Fruit fly (Drosophila melanogaster): ENCODE measurements around the gene CG10801.
A peak's percentile ranks its signal among the peaks of the same experiment; 100 is the strongest.

CG10801 gene

DNA sequence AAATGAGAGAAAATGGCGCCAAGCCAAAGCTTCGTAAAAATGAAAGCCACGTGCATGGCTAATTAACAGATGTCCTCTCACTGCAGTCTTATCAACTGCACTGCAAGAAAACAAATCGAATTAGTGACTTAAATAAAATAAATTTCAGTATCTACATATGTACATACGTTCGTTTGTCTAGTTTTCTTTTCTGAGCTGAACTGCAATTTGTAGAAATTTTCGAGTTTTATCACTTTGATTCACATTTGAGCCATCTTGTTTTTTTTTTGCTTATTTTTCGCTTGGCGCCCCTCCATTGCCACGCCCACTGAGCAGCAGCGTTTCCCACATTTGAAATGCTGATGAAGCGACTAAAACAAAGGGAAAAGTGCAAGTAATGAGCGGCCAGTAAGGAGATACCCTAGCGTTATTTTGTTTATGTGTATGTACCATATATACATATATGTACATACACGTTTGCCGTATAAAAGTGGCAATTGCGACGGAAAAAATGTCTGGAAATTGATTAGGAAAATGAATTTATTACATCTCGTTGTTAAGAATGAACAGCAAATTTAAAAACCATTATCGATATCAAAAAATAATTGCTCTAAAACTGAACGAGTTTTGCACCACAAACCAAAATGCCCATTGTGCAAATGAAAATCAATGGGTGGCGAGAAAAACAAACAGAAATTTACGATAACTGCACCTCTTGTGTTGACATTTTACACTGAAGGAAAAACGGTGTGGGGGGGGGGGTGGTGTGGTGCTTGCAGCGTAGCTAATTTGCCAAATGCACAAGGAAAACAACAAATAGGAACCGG, 12.5 kb upstream of the CG10801 start (continued):
- TF ChIP-seq achi (GFP tag; optimal IDR thresholded peaks at IDR 0.05), result peak; percentile 8
- peak in 1 of 2 experiments; percentile 46 for TF ChIP-seq salr (GFP tag; optimal IDR thresholded peaks at IDR 0.05)
- peak; percentile 61 for TF ChIP-seq svp (GFP tag)
- TF ChIP-seq CG11902 (GFP tag; optimal IDR thresholded peaks at IDR 0.05), result peak; percentile 22
- peak; percentile 49 for TF ChIP-seq CG8119 (GFP tag; IDR thresholded peaks at IDR 0.05)
- peak; percentile 58 for TF ChIP-seq CG11294 (GFP tag; IDR thresholded peaks at IDR 0.05)
- peak; percentile 7 for TF ChIP-seq CG8319 (GFP tag; optimal IDR thresholded peaks at IDR 0.05)
- TF ChIP-seq cyc (GFP tag; optimal IDR thresholded peaks at IDR 0.05), result peak; percentile 33
- TF ChIP-seq Smox (GFP tag; optimal IDR thresholded peaks at IDR 0.05), result peak; percentile 20
- TF ChIP-seq CG15336 (GFP tag; IDR thresholded peaks at IDR 0.05), result peak; percentile 50; the same call in 1 of the 2 replicates

DNA sequence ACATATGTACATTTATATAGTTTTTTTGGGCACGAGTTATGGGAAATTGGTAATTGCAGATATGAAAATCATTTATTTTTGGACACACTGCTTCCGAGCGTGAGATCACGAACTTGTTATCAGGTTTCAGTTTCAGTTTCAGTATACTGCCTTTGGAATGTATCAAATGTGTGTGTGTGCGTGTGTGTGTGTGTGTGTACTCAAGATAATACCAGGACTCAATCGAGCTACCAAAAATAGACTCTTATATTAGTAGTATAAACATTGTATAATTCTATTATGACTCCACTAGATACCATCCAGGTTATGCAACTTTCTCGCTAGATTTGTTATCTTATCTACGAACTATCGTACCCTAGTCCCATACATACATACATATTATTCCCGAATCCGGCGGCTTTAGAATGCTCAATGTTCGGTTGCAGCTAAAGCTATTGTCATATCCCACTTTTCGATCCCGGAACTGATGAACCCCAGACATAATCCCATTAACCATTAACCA, 11.4 kb upstream of the CG10801 start, which contains the start of gene CG12535:
TSS of gene CG12535 (minus strand) at position 51 of the 502 bp plus-strand sequence.
- TF ChIP-seq fd59A (GFP tag; optimal IDR thresholded peaks at IDR 0.05), result no peak
- no peak for TF ChIP-seq CG11294 (GFP tag; IDR thresholded peaks at IDR 0.05)
- peak; percentile 62 for TF ChIP-seq svp (GFP tag)

DNA sequence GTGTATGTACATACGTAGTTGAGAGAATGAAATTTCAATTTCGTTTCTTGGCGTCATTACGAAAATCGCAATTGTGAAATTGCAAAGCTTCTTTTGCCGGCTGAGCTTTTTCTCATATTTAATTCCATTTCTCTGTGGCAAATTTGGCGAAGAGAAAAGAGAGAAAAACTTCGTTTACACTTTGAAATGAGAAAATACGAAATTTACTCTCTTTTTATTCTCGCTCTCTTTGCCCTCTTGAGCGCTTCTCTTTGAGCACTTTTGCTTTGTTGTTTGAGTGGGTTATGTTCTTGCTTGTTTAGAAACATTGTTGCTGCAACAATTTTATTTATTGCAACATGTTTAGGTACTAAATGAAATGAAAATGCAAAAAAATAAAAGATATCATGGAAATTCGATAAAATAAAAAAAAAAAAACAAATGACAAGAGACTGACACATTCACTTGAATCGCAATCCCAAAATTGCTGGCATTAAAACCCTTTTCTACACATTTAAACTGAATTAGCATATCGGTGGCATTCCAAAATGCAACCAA, 9.1 kb upstream of the CG10801 start:
- TF ChIP-seq ss (GFP tag; optimal IDR thresholded peaks at IDR 0.05), result no peak
- peak; percentile 17; the same call in 1 of the 2 replicates for TF ChIP-seq CG15336 (GFP tag; IDR thresholded peaks at IDR 0.05)
- TF ChIP-seq topi (GFP tag; optimal IDR thresholded peaks at IDR 0.05), result no peak
- no peak for TF ChIP-seq CG6276 (GFP tag; optimal IDR thresholded peaks at IDR 0.05)
- no peak for TF ChIP-seq dac (GFP tag; optimal IDR thresholded peaks at IDR 0.05)
- no peak for TF ChIP-seq CG6792 (GFP tag; optimal IDR thresholded peaks at IDR 0.05)
- no peak for TF ChIP-seq CG3919 (GFP tag; optimal IDR thresholded peaks at IDR 0.05)
- no peak for TF ChIP-seq Lpt (GFP tag; optimal IDR thresholded peaks at IDR 0.05)
- no peak for TF ChIP-seq CG7368 (GFP tag; optimal IDR thresholded peaks at IDR 0.05)
- TF ChIP-seq CG6854 (GFP tag; optimal IDR thresholded peaks at IDR 0.05), result peak; percentile 8
- no peak for TF ChIP-seq CG6808 (GFP tag; optimal IDR thresholded peaks at IDR 0.05)

DNA sequence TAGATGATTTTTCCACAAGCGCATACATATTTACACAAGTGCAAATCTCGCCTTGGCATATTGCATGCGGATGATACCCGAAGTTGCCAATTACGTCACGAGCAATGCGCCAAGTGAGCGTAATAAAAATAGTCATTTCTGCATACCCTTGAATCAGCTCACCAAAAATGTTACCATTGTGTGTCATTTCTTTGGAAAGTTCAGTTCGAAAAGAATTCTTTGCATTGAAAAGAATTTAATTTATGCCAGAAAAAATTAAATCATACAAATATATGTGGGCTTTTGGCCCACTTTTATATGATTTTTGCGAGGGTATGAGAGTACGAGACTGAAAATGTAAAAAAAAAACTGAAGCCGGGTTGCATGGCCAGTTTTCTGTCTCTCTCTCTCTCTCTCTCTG, 8.5 kb upstream of the CG10801 start:
- TF ChIP-seq Hr38 (GFP tag; optimal IDR thresholded peaks at IDR 0.05) (no peak), salr (GFP tag; optimal IDR thresholded peaks at IDR 0.05) (no peak), spab (GFP tag; optimal IDR thresholded peaks at IDR 0.05) (no peak), CG8119 (GFP tag; IDR thresholded peaks at IDR 0.05) (peak; percentile 37; the same call in 2 of the 3 replicates), Sox15 (GFP tag; optimal IDR thresholded peaks at IDR 0.05) (no peak), CG15336 (GFP tag; IDR thresholded peaks at IDR 0.05) (peak; percentile 50; the same call in 1 of the 2 replicates), CG6163 (GFP tag; IDR thresholded peaks at IDR 0.05) (no peak), fd85E (GFP tag; optimal IDR thresholded peaks at IDR 0.05) (no peak), Sox102F (GFP tag; optimal IDR thresholded peaks at IDR 0.05) (no peak), fd59A (GFP tag; optimal IDR thresholded peaks at IDR 0.05) (no peak), OdsH (GFP tag; optimal IDR thresholded peaks at IDR 0.05) (no peak), lz (GFP tag; optimal IDR thresholded peaks at IDR 0.05) (no peak), CG32006 (GFP tag; optimal IDR thresholded peaks at IDR 0.05) (peak; percentile 55), acj6 (GFP tag; optimal IDR thresholded peaks at IDR 0.05) (no peak), CG16779 (tag; optimal IDR thresholded peaks at IDR 0.05) (no peak), achi (GFP tag; optimal IDR thresholded peaks at IDR 0.05) (no peak), eg (GFP tag; IDR thresholded peaks at IDR 0.05) (peak; percentile 79), CG6792 (GFP tag; optimal IDR thresholded peaks at IDR 0.05) (no peak), CG1621 (tag; optimal IDR thresholded peaks at IDR 0.05) (no peak), cyc (GFP tag; optimal IDR thresholded peaks at IDR 0.05) (no peak), Hr39 (GFP tag; optimal IDR thresholded peaks at IDR 0.05) (no peak), dac (GFP tag; optimal IDR thresholded peaks at IDR 0.05) (no peak), dsx (GFP tag; optimal IDR thresholded peaks at IDR 0.05; ENCODE audit: poor library complexity, severe bottlenecking) (no peak), CG9139 (GFP tag; optimal IDR thresholded peaks at IDR 0.05) (no peak), Sox14 (GFP tag; optimal IDR thresholded peaks at IDR 0.05) (no peak), esn (GFP tag; optimal IDR thresholded peaks at IDR 0.05) (no peak), Lpt (GFP tag; optimal IDR thresholded peaks at IDR 0.05) (no peak), CG31627 (GFP tag; optimal IDR thresholded peaks at IDR 0.05) (no peak), Hr4 (GFP tag; optimal IDR thresholded peaks at IDR 0.05) (peak; percentile 48), topi (GFP tag; optimal IDR thresholded peaks at IDR 0.05) (no peak), Ets21C (GFP tag; optimal IDR thresholded peaks at IDR 0.05) (no peak)
